Fruit fly (Drosophila melanogaster) whole organism, embryonic: ENCODE data around the gene bbg.
A peak's percentile ranks its signal among the peaks of the same experiment; 100 is the strongest.

Source experiments
- CG10431 ChIP-seq: fragments of 200-800 bp; sonication (Bioruptor generic); optimal IDR thresholded peaks from 3 replicates; lab custom pipeline; 2018; ENCODE audit warnings: missing biosample characterization, mild to moderate bottlenecking, missing genetic modification characterization
- CG11398 ChIP-seq: fragments of 200-800 bp; sonication (Bioruptor generic); optimal IDR thresholded peaks from 2 replicates; lab custom pipeline; 2016; ENCODE audit warnings: missing biosample characterization, missing genetic modification characterization
- CG11560 ChIP-seq: fragments of 200-800 bp; sonication (Bioruptor generic); IDR thresholded peaks from 3 replicates; pipeline ENCODE4 v1.3.6; 2022; ENCODE audit warnings: missing biosample characterization, missing genetic modification characterization
- CG12071 ChIP-seq: fragments of 200-800 bp; sonication (Bioruptor generic); optimal IDR thresholded peaks from 3 replicates; lab custom pipeline; 2018; ENCODE audit warnings: missing biosample characterization, mild to moderate bottlenecking, missing genetic modification characterization
- CG12219 ChIP-seq: fragments of 200-800 bp; sonication (Bioruptor generic); optimal IDR thresholded peaks from 3 replicates; lab custom pipeline; 2018; ENCODE audit warnings: missing biosample characterization, mild to moderate bottlenecking, missing genetic modification characterization
- CG12769 ChIP-seq: fragments of 200-800 bp; sonication (Bioruptor generic); optimal IDR thresholded peaks from 2 replicates; lab custom pipeline; 2019; ENCODE audit warnings: missing biosample characterization, mild to moderate bottlenecking, missing genetic modification characterization, moderate library complexity
- CG13287 ChIP-seq: fragments of 200-800 bp; sonication (Bioruptor generic); IDR thresholded peaks from 2 replicates; pipeline ENCODE4 v1.3.6; 2022; ENCODE audit warnings: missing biosample characterization, missing genetic modification characterization; ENCODE audit not compliant: partially characterized antibody
- CG14441 ChIP-seq: fragments of 200-800 bp; sonication (Bioruptor generic); IDR thresholded peaks from 2 replicates; pipeline ENCODE4 v1.3.6; 2022; ENCODE audit warnings: missing biosample characterization, missing genetic modification characterization
- CG14965 ChIP-seq: fragments of 200-800 bp; sonication (Bioruptor generic); optimal IDR thresholded peaks from 2 replicates; lab custom pipeline; 2016; ENCODE audit warnings: missing biosample characterization, missing genetic modification characterization, borderline replicate concordance
- CG15269 ChIP-seq: fragments of 200-800 bp; sonication (Bioruptor generic); optimal IDR thresholded peaks from 2 replicates; lab custom pipeline; 2018; ENCODE audit warnings: missing biosample characterization, mild to moderate bottlenecking, missing genetic modification characterization, moderate library complexity
- CG17829 ChIP-seq: fragments of 200-800 bp; optimal IDR thresholded peaks from 2 replicates; lab custom pipeline; 2019; ENCODE audit warnings: missing biosample characterization, mild to moderate bottlenecking, missing genetic modification characterization, moderate library complexity
- CG17912 ChIP-seq: fragments of 200-800 bp; sonication (Bioruptor generic); optimal IDR thresholded peaks from 2 replicates; lab custom pipeline; 2018; ENCODE audit warnings: missing biosample characterization, mild to moderate bottlenecking, missing genetic modification characterization
- CG18764 ChIP-seq: fragments of 200-800 bp; sonication (Bioruptor generic); optimal IDR thresholded peaks from 3 replicates; lab custom pipeline; 2016; ENCODE audit warnings: missing biosample characterization, missing genetic modification characterization
- CG2199 ChIP-seq: fragments of 200-800 bp; sonication (Bioruptor generic); IDR thresholded peaks from 3 replicates; pipeline ENCODE4 v1.3.6; 2022; ENCODE audit warnings: missing biosample characterization, missing genetic modification characterization
- CG2712 ChIP-seq: fragments of 200-800 bp; optimal IDR thresholded peaks from 3 replicates; lab custom pipeline; 2019; ENCODE audit warnings: missing biosample characterization, mild to moderate bottlenecking, missing genetic modification characterization, moderate library complexity
- CG3407 ChIP-seq: fragments of 200-800 bp; sonication (Bioruptor generic); optimal IDR thresholded peaks from 2 replicates; lab custom pipeline; 2018; ENCODE audit warnings: missing biosample characterization, mild to moderate bottlenecking, missing genetic modification characterization
- CG6791 ChIP-seq: fragments of 200-800 bp; sonication (Bioruptor generic); IDR thresholded peaks from 3 replicates; pipeline ENCODE4 v1.3.6; 2022; ENCODE audit warnings: missing biosample characterization, missing genetic modification characterization; ENCODE audit not compliant: partially characterized antibody
- CG7745 ChIP-seq: fragments of 200-800 bp; sonication (Bioruptor generic); optimal IDR thresholded peaks from 2 replicates; lab custom pipeline; 2018; ENCODE audit warnings: missing biosample characterization, mild to moderate bottlenecking, missing genetic modification characterization, moderate library complexity
- CG7963 ChIP-seq: fragments of 200-800 bp; sonication (Bioruptor generic); IDR thresholded peaks from 3 replicates; pipeline ENCODE4 v1.3.6; 2022; ENCODE audit warnings: missing biosample characterization, missing genetic modification characterization; ENCODE audit not compliant: partially characterized antibody
- CG8478 ChIP-seq: fragments of >200 bp; optimal IDR thresholded peaks from 2 replicates; lab custom pipeline; 2018
- CG8924 ChIP-seq: fragments of 200-800 bp; optimal IDR thresholded peaks from 3 replicates; lab custom pipeline; 2019; ENCODE audit warnings: missing biosample characterization, mild to moderate bottlenecking, missing genetic modification characterization, moderate library complexity
- Eip74EF ChIP-seq, 2 experiments: fragments of 200-800 bp in 1 of 2; fragments of >200 bp in 1 of 2; sonication (Bioruptor generic) in 1 of 2; optimal IDR thresholded peaks; 2 replicates each; lab custom pipeline; 2017 to 2019; ENCODE audit warnings: missing biosample characterization in 2 of 2, missing genetic modification characterization in 2 of 2, mild to moderate bottlenecking in 1 of 2, moderate library complexity in 1 of 2
- Fer3 ChIP-seq: fragments of 200-800 bp; sonication (Bioruptor generic); optimal IDR thresholded peaks from 2 replicates; lab custom pipeline; 2018; ENCODE audit warnings: missing biosample characterization, mild to moderate bottlenecking, missing genetic modification characterization, moderate library complexity
- HHEX ChIP-seq: fragments of 200-800 bp; sonication (Bioruptor generic); optimal IDR thresholded peaks from 3 replicates; lab custom pipeline; 2017; ENCODE audit warnings: missing biosample characterization, mild to moderate bottlenecking, missing genetic modification characterization, missing genetic modification reagents
- HmgD ChIP-seq: fragments of 200-800 bp; sonication (Bioruptor generic); optimal IDR thresholded peaks from 3 replicates; lab custom pipeline; 2016; ENCODE audit warnings: missing biosample characterization, missing genetic modification characterization
- Hr3 ChIP-seq: fragments of 200-800 bp; sonication (Bioruptor generic); optimal IDR thresholded peaks from 3 replicates; lab custom pipeline; 2016; ENCODE audit warnings: missing biosample characterization, missing genetic modification characterization
- Kr ChIP-seq: fragments of 200-800 bp; sonication (Bioruptor generic); optimal IDR thresholded peaks from 2 replicates; lab custom pipeline; 2017; ENCODE audit warnings: missing biosample characterization, mild to moderate bottlenecking, missing genetic modification characterization
- Lhr ChIP-seq: fragments of 200-800 bp; sonication (Bioruptor generic); optimal IDR thresholded peaks from 3 replicates; lab custom pipeline; 2017; ENCODE audit warnings: mild to moderate bottlenecking, missing biosample characterization, missing genetic modification reagents, missing genetic modification characterization
- Sry-δ ChIP-seq: fragments of 200-800 bp; sonication (Bioruptor generic); optimal IDR thresholded peaks from 2 replicates; lab custom pipeline; 2016; ENCODE audit warnings: missing biosample characterization, missing genetic modification characterization
- bbx ChIP-seq: fragments of 200-800 bp; sonication (Bioruptor generic); IDR thresholded peaks from 2 replicates; pipeline ENCODE4 v1.3.6; 2022; ENCODE audit warnings: missing biosample characterization, missing genetic modification characterization; ENCODE audit not compliant: partially characterized antibody
- br ChIP-seq: fragments of >200 bp; optimal IDR thresholded peaks from 2 replicates; lab custom pipeline; 2017
- bsh ChIP-seq, 2 experiments: fragments of 200-800 bp; sonication (Bioruptor generic); optimal IDR thresholded peaks; 2 replicates each; lab custom pipeline; 2017 to 2018; ENCODE audit warnings: mild to moderate bottlenecking in 2 of 2, missing biosample characterization in 2 of 2, missing genetic modification characterization in 2 of 2, moderate library complexity in 1 of 2
- caup ChIP-seq: fragments of 200-800 bp; sonication (Bioruptor generic); optimal IDR thresholded peaks from 3 replicates; lab custom pipeline; 2017; ENCODE audit warnings: missing biosample characterization, mild to moderate bottlenecking, missing genetic modification characterization, moderate library complexity; ENCODE audit not compliant: severe bottlenecking
- crol ChIP-seq: fragments of 200-800 bp; sonication (Bioruptor generic); IDR thresholded peaks from 2 replicates; pipeline ENCODE4 v1.3.6; 2022; ENCODE audit warnings: missing biosample characterization, missing genetic modification characterization
- dpn ChIP-seq, 2 experiments: fragments of 200-800 bp; sonication (Bioruptor generic); optimal IDR thresholded peaks; 3 replicates each; lab custom pipeline; 2016; ENCODE audit warnings: missing biosample characterization in 2 of 2, missing genetic modification characterization in 2 of 2
- her ChIP-seq: fragments of 200-800 bp; sonication (Bioruptor generic); optimal IDR thresholded peaks from 2 replicates; lab custom pipeline; 2016; ENCODE audit warnings: missing biosample characterization, missing genetic modification characterization
- hkb ChIP-seq, 2 experiments: fragments of 200-800 bp in 1 of 2; fragments of >200 bp in 1 of 2; sonication (Bioruptor generic) in 1 of 2; IDR thresholded peaks in 1 of 2; optimal IDR thresholded peaks in 1 of 2; 2 replicates each; pipeline versions ENCODE4 v1.3.6 to Lab custom; 2017 to 2022; ENCODE audit warnings: missing biosample characterization in 1 of 2, missing genetic modification characterization in 1 of 2
- kni ChIP-seq: fragments of 200-800 bp; sonication (Bioruptor generic); optimal IDR thresholded peaks from 3 replicates; lab custom pipeline; 2017; ENCODE audit warnings: mild to moderate bottlenecking, missing biosample characterization, missing genetic modification reagents, missing genetic modification characterization
- knrl ChIP-seq: fragments of 200-800 bp; sonication (Bioruptor generic); IDR thresholded peaks from 3 replicates; pipeline ENCODE4 v1.3.6; 2022; ENCODE audit warnings: missing biosample characterization, missing genetic modification characterization; ENCODE audit not compliant: partially characterized antibody
- mirr ChIP-seq: fragments of 200-800 bp; sonication (Bioruptor generic); optimal IDR thresholded peaks from 3 replicates; lab custom pipeline; 2018; ENCODE audit warnings: missing biosample characterization, mild to moderate bottlenecking, missing genetic modification characterization
- nau ChIP-seq: fragments of 200-800 bp; sonication (Bioruptor generic); optimal IDR thresholded peaks from 3 replicates; lab custom pipeline; 2017; ENCODE audit warnings: missing biosample characterization, mild to moderate bottlenecking, missing genetic modification characterization, missing genetic modification reagents
- phol ChIP-seq: fragments of 200-800 bp; sonication (Bioruptor generic); optimal IDR thresholded peaks from 3 replicates; lab custom pipeline; 2018; ENCODE audit warnings: missing biosample characterization, mild to moderate bottlenecking, missing genetic modification characterization, moderate library complexity
- pros ChIP-seq: fragments of 200-800 bp; sonication (Bioruptor generic); optimal IDR thresholded peaks from 3 replicates; lab custom pipeline; 2019; ENCODE audit warnings: missing biosample characterization, mild to moderate bottlenecking, missing genetic modification characterization, moderate library complexity
- sqz ChIP-seq: fragments of 200-800 bp; sonication (Bioruptor generic); optimal IDR thresholded peaks from 3 replicates; lab custom pipeline; 2018; ENCODE audit warnings: missing biosample characterization, mild to moderate bottlenecking, missing genetic modification characterization
- sug ChIP-seq: fragments of 200-800 bp; optimal IDR thresholded peaks from 2 replicates; lab custom pipeline; 2019; ENCODE audit warnings: missing biosample characterization, mild to moderate bottlenecking, missing genetic modification characterization, moderate library complexity
- unpg ChIP-seq: fragments of 200-800 bp; sonication (Bioruptor generic); optimal IDR thresholded peaks from 3 replicates; lab custom pipeline; 2018; ENCODE audit warnings: missing biosample characterization, mild to moderate bottlenecking, missing genetic modification characterization, moderate library complexity
- wdn ChIP-seq: fragments of 200-800 bp; sonication (Bioruptor generic); IDR thresholded peaks from 2 replicates; pipeline ENCODE4 v1.3.6; 2022; ENCODE audit warnings: missing biosample characterization, missing genetic modification characterization
- wek ChIP-seq: fragments of 200-800 bp; sonication (Bioruptor generic); optimal IDR thresholded peaks from 3 replicates; lab custom pipeline; 2018; ENCODE audit warnings: missing biosample characterization, mild to moderate bottlenecking, missing genetic modification characterization, moderate library complexity

The bbg gene

DNA sequence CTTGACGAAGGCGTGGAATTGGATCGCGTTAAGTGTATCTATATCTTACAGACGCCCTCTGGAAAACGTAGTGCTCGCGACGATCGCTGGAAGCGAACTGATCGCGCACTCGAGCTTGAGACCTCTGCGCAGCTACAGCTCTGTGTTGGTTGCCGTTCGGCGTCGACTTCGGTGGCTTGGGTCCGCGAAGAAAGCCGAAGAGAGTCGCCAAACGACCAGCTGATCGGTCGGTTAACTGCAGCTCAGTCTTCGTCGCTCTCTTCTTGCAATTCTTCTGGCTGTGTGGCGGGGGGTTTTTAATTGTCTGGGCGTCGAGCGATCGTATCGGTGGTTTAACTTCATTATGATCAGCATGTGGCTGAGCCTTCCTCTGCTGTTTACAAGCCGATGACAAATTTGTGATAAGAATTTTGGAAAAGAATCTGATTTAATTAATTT is 108.8 kb downstream of the bbg start (continued):
- TF ChIP-seq bsh (GFP tag; optimal IDR thresholded peaks at IDR 0.05; lab: Kevin White, UChicago) (peak in 1 of 2 experiments; percentile 72), CG7963 (GFP tag; lab: Robert Waterston, UW) (no peak), HmgD (GFP tag; lab: Kevin White, UChicago) (no peak), wek (GFP tag; lab: Kevin White, UChicago) (peak; percentile 54), CG12219 (GFP tag; lab: Kevin White, UChicago) (peak; percentile 1), CG17829 (tag; lab: Kevin White, UChicago) (peak; percentile 25), Sry-δ (GFP tag; lab: Kevin White, UChicago) (no peak), CG6791 (peak; percentile 49; the same call in 1 of the 3 replicates), crol (GFP tag; lab: Robert Waterston, UW) (peak; percentile 36; the same call in 1 of the 2 replicates), CG7745 (tag; lab: Kevin White, UChicago) (peak; percentile 51), Eip74EF (GFP tag; optimal IDR thresholded peaks at IDR 0.05; lab: Kevin White, UChicago) (peak in 1 of 2 experiments; percentile 24), CG17912 (GFP tag; lab: Kevin White, UChicago) (no peak), CG14965 (GFP tag; lab: Kevin White, UChicago) (no peak), CG14441 (GFP tag; lab: Robert Waterston, UW) (no peak), HHEX (no peak), Fer3 (tag; lab: Kevin White, UChicago) (no peak), sug (tag; lab: Kevin White, UChicago) (peak; percentile 24), CG8924 (tag; lab: Kevin White, UChicago) (peak; percentile 17), Hr3 (no peak), nau (GFP tag; lab: Kevin White, UChicago) (peak; percentile 32), CG3407 (GFP tag; lab: Kevin White, UChicago) (no peak), wdn (GFP tag; lab: Robert Waterston, UW) (peak; percentile 19; the same call in 1 of the 2 replicates), unpg (GFP tag; lab: Kevin White, UChicago) (peak; percentile 29), CG15269 (tag; lab: Kevin White, UChicago) (peak; percentile 38), CG13287 (peak; percentile 59; the same call in 1 of the 2 replicates), phol (tag; lab: Kevin White, UChicago) (no peak), hkb (optimal IDR thresholded peaks at IDR 0.05; lab: Kevin White, UChicago) (no peak), hkb (GFP tag; IDR thresholded peaks at IDR 0.05; lab: Robert Waterston, UW) (0 out of 2 replicates have a peak, but pooled peaks have one; percentile 19), dpn (GFP tag; optimal IDR thresholded peaks at IDR 0.05; lab: Kevin White, UChicago) (no peak), knrl (GFP tag; lab: Robert Waterston, UW) (peak; percentile 30; the same call in 1 of the 3 replicates), Kr (GFP tag; lab: Kevin White, UChicago) (no peak), mirr (peak; percentile 34), CG8478 (lab: Kevin White, UChicago) (no peak), pros (GFP tag; lab: Kevin White, UChicago) (peak; percentile 87), CG11398 (GFP tag; lab: Kevin White, UChicago) (peak; percentile 6), CG10431 (GFP tag; lab: Kevin White, UChicago) (peak; percentile 37), CG2712 (tag; lab: Kevin White, UChicago) (no peak), CG18764 (GFP tag; lab: Kevin White, UChicago) (no peak), Lhr (no peak), CG12071 (GFP tag; lab: Kevin White, UChicago) (peak; percentile 64), sqz (GFP tag; lab: Kevin White, UChicago) (peak; percentile 11), bbx (peak; percentile 60; the same call in 1 of the 2 replicates), her (GFP tag; lab: Kevin White, UChicago) (peak; percentile 14), kni (GFP tag; lab: Kevin White, UChicago) (peak; percentile 82), caup (GFP tag; lab: Kevin White, UChicago) (peak; percentile 52), br (lab: Kevin White, UChicago) (no peak), CG2199 (GFP tag; lab: Robert Waterston, UW) (0 out of 3 replicates have a peak, but pooled peaks have one; percentile 46), CG11560 (tag; lab: Robert Waterston, UW) (no peak), CG12769 (peak; percentile 38)
